Worm (Caenorhabditis elegans) whole organism, L4/young adult: ENCODE data around the gene K10B4.3.

Experiments
- W03F9.2 ChIP-seq: fragments of 150-350 bp; optimal IDR thresholded peaks from 2 replicates; lab custom pipeline; 2014; ENCODE audit warnings: missing biosample characterization, missing genetic modification characterization
- dao-5 ChIP-seq: sonication (generic microtip); optimal IDR thresholded peaks from 2 replicates; lab custom pipeline; 2016; ENCODE audit warnings: missing genotype, missing genetic modification characterization, moderate library complexity, missing compliant biosample characterization

DNA sequence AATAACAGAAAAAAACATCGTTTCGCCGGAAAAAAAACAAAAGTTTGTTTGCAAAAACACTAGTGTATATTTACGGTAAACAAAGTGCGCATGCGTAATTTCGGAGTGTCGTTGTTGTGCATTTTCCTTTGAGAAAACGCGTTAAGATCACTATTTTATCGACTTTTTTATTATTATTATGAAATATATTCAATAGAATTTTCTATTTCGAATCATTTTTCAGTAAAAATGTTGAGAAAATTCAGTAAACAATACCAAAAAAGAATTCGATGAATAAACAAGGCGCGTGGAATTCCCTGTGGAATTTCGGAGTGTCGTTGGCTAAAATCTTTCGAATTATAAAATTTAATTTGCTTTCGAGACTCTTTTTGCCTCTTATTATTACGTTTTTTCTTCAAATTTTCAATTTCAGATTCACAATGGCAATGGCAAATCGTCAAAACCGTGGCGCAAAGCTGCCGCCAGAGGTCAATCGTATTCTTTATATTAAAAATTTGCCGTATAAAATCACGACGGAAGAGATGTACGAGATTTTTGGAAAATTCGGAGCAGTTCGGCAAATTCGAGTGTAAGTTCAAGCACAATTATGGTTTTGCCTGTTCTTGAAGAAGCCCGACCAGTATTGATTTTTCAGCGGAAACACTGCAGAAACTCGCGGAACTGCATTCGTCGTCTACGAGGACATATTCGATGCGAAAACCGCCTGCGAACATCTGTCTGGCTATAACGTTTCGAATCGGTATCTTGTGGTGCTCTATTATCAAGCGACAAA is 22.8 kb downstream of the K10B4.3 start, which contains the start of the genes luc-7L3 and sftb-6:
- TF ChIP-seq dao-5 (tag; lab: Kevin White, UChicago) (no peak), W03F9.2 (tag; lab: Kevin White, UChicago) (peak; percentile 71)
